ENCODE assay signal across 1 fruit fly cellular context in the genomic region with DNA sequence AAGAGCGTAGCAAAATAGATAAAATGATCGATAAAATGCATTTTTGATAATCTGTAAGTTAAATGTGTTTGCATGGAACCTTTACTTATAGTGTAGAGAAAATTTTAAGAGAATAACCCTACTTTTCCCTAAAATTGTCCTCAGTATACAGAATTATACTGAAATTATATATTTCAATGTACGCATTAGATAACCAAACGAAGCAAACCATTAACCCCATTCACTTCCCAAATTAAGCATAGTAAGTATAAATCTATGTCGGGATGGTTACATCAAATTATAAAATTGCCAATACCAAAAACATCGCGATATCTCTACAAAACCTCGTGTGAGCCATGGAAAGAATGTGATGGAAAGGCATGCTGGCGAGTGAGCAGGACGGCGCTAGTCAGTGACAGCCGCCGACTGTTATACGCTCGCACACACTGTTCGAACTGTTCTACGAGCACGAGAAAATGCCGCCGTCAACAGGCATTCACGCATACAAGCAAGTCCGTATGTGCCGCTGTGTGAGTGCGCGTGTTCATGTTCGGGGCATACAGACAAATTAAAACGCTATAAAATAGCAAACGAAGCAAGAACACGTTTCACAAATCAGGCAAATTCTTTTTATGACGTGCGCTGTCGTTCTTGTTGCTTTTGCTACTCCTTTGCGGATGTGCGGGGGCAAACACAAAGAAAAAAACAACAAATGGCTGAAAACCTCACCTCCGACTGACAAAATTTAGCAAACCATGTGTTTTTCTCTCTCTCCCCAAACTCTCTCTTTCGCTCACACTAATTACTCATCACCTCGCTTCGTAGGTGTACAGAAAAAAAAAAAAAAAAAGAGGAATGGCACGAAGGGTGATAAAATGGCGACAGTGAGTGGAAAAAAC.
TF ChIP-seq lines count a peak whose summit lies in the region.

No protein-coding gene starts in this region.

TF ChIP-seq in whole organism, embryonic, 481 proteins besides CTCF, POLR2A, EP300 and RAD21 (continued from another document and continues in another):
- TF ChIP-seq Drgx (GFP tag; IDR thresholded peaks at IDR 0.05; lab: Robert Waterston, UW): no peak
- TF ChIP-seq Eip74EF (GFP tag; optimal IDR thresholded peaks at IDR 0.05; lab: Kevin White, UChicago): no peak
- no peak for TF ChIP-seq CG13775 (GFP tag; optimal IDR thresholded peaks at IDR 0.05; lab: Kevin White, UChicago)
- no peak for TF ChIP-seq CG15696 (tag; optimal IDR thresholded peaks at IDR 0.05; lab: Kevin White, UChicago)
- no peak for TF ChIP-seq CG1233 (GFP tag; optimal IDR thresholded peaks at IDR 0.05; lab: Kevin White, UChicago)
- TF ChIP-seq HLHmδ (GFP tag; optimal IDR thresholded peaks at IDR 0.05; lab: Kevin White, UChicago): peak; percentile 55
- no peak for TF ChIP-seq CG2129 (GFP tag; IDR thresholded peaks at IDR 0.05; lab: Robert Waterston, UW; ENCODE audit: partially characterized antibody)
- TF ChIP-seq CG6813 (GFP tag; optimal IDR thresholded peaks at IDR 0.05; lab: Kevin White, UChicago): no peak
- no peak for TF ChIP-seq Myb (GFP tag; optimal IDR thresholded peaks at IDR 0.05; lab: Kevin White, UChicago)
- no peak for TF ChIP-seq sim (GFP tag; IDR thresholded peaks at IDR 0.05; lab: Robert Waterston, UW)
- TF ChIP-seq gsb-n (tag; optimal IDR thresholded peaks at IDR 0.05; lab: Kevin White, UChicago): no peak
- TF ChIP-seq zen2 (GFP tag; IDR thresholded peaks at IDR 0.05; lab: Robert Waterston, UW; ENCODE audit: partially characterized antibody): no peak
- TF ChIP-seq CG30020 (tag; optimal IDR thresholded peaks at IDR 0.05; lab: Kevin White, UChicago): no peak
- TF ChIP-seq nau (GFP tag; optimal IDR thresholded peaks at IDR 0.05; lab: Kevin White, UChicago): no peak
- peak; percentile 40 for TF ChIP-seq zen (tag; optimal IDR thresholded peaks at IDR 0.05; lab: Kevin White, UChicago)
- TF ChIP-seq CG10565 (GFP tag; optimal IDR thresholded peaks at IDR 0.05; lab: Kevin White, UChicago): no peak
- peak; percentile 43 for TF ChIP-seq psq (GFP tag; optimal IDR thresholded peaks at IDR 0.05; lab: Kevin White, UChicago)
- peak; percentile 81 for TF ChIP-seq cwo (GFP tag; optimal IDR thresholded peaks at IDR 0.05; lab: Kevin White, UChicago)
- TF ChIP-seq CG32767 (GFP tag; IDR thresholded peaks at IDR 0.05; lab: Robert Waterston, UW): peak; percentile 92
- TF ChIP-seq az2 (GFP tag; optimal IDR thresholded peaks at IDR 0.05; lab: Kevin White, UChicago): no peak
- TF ChIP-seq tin (GFP tag; optimal IDR thresholded peaks at IDR 0.05; lab: Kevin White, UChicago): no peak
- TF ChIP-seq da (GFP tag; optimal IDR thresholded peaks at IDR 0.05; lab: Kevin White, UChicago): no peak
- TF ChIP-seq lab (GFP tag; optimal IDR thresholded peaks at IDR 0.05; lab: Kevin White, UChicago): peak; percentile 31
- TF ChIP-seq Rfx (GFP tag; IDR thresholded peaks at IDR 0.05; lab: Robert Waterston, UW): peak; percentile 37; the same call in 1 of the 2 replicates
- TF ChIP-seq cg (GFP tag; optimal IDR thresholded peaks at IDR 0.05; lab: Kevin White, UChicago): peak; percentile 94
- TF ChIP-seq CG17328 (GFP tag; IDR thresholded peaks at IDR 0.05; lab: Robert Waterston, UW): no peak
- TF ChIP-seq jumu (GFP tag; optimal IDR thresholded peaks at IDR 0.05; lab: Kevin White, UChicago): no peak
- TF ChIP-seq pnt (GFP tag; optimal IDR thresholded peaks at IDR 0.05; lab: Kevin White, UChicago): no peak
- no peak for TF ChIP-seq NC2β (GFP tag; optimal IDR thresholded peaks at IDR 0.05; lab: Kevin White, UChicago)
- no peak for TF ChIP-seq CG3995 (GFP tag; optimal IDR thresholded peaks at IDR 0.05; lab: Kevin White, UChicago)
- no peak for TF ChIP-seq bcd (GFP tag; optimal IDR thresholded peaks at IDR 0.05; lab: Kevin White, UChicago)
- TF ChIP-seq repo (GFP tag; optimal IDR thresholded peaks at IDR 0.05; lab: Kevin White, UChicago): no peak
- TF ChIP-seq Lim3 (GFP tag; IDR thresholded peaks at IDR 0.05; lab: Robert Waterston, UW): no peak
- no peak for TF ChIP-seq slou (GFP tag; optimal IDR thresholded peaks at IDR 0.05; lab: Kevin White, UChicago)
- no peak for TF ChIP-seq ro (GFP tag; IDR thresholded peaks at IDR 0.05; lab: Robert Waterston, UW)
- TF ChIP-seq CG2120 (GFP tag; optimal IDR thresholded peaks at IDR 0.05; lab: Kevin White, UChicago): no peak
- no peak for TF ChIP-seq Ravus (GFP tag; IDR thresholded peaks at IDR 0.05; lab: Robert Waterston, UW)
- TF ChIP-seq CG17612 (GFP tag; IDR thresholded peaks at IDR 0.05; lab: Robert Waterston, UW): no peak
- TF ChIP-seq sr (GFP tag; IDR thresholded peaks at IDR 0.05; lab: Robert Waterston, UW): no peak
- peak; percentile 9 for TF ChIP-seq CHES-1-like (GFP tag; optimal IDR thresholded peaks at IDR 0.05; lab: Kevin White, UChicago)
- peak; percentile 8 for TF ChIP-seq Hsf (GFP tag; optimal IDR thresholded peaks at IDR 0.05; lab: Kevin White, UChicago)
- no peak for TF ChIP-seq CG4282 (GFP tag; optimal IDR thresholded peaks at IDR 0.05; lab: Kevin White, UChicago)
- TF ChIP-seq CG4328 (GFP tag; optimal IDR thresholded peaks at IDR 0.05; lab: Kevin White, UChicago): no peak
- no peak for TF ChIP-seq CG8944 (GFP tag; optimal IDR thresholded peaks at IDR 0.05; lab: Kevin White, UChicago)
- TF ChIP-seq caup (GFP tag; optimal IDR thresholded peaks at IDR 0.05; lab: Kevin White, UChicago; ENCODE audit: severe bottlenecking): peak; percentile 28
- no peak for TF ChIP-seq wek (GFP tag; optimal IDR thresholded peaks at IDR 0.05; lab: Kevin White, UChicago)
- TF ChIP-seq CG8478 (optimal IDR thresholded peaks at IDR 0.05; lab: Kevin White, UChicago): peak; percentile 54
- peak; percentile 40; the same call in 1 of the 2 replicates for TF ChIP-seq CG13287 (GFP tag; IDR thresholded peaks at IDR 0.05; lab: Robert Waterston, UW; ENCODE audit: partially characterized antibody)
- TF ChIP-seq CG17359 (tag; optimal IDR thresholded peaks at IDR 0.05; lab: Kevin White, UChicago): peak; percentile 65
- peak; percentile 76; the same call in 1 of the 4 replicates for TF ChIP-seq chinmo (GFP tag; IDR thresholded peaks at IDR 0.05; lab: Robert Waterston, UW; ENCODE audit: partially characterized antibody)
- peak; percentile 39; the same call in 1 of the 2 replicates for TF ChIP-seq unc-4 (GFP tag; IDR thresholded peaks at IDR 0.05; lab: Robert Waterston, UW; ENCODE audit: partially characterized antibody)
- no peak for TF ChIP-seq Bdp1 (GFP tag; optimal IDR thresholded peaks at IDR 0.05; lab: Kevin White, UChicago)
- no peak for TF ChIP-seq Mes4 (GFP tag; optimal IDR thresholded peaks at IDR 0.05; lab: Kevin White, UChicago)
- TF ChIP-seq CG12942 (GFP tag; optimal IDR thresholded peaks at IDR 0.05; lab: Kevin White, UChicago): no peak
- TF ChIP-seq CG11504 (tag; optimal IDR thresholded peaks at IDR 0.05; lab: Kevin White, UChicago): no peak
- no peak for TF ChIP-seq CG17385 (GFP tag; optimal IDR thresholded peaks at IDR 0.05; lab: Kevin White, UChicago)
- no peak for TF ChIP-seq MESR4 (GFP tag; optimal IDR thresholded peaks at IDR 0.05; lab: Kevin White, UChicago)
- peak; percentile 0 for TF ChIP-seq ftz-f1 (GFP tag; optimal IDR thresholded peaks at IDR 0.05; lab: Kevin White, UChicago)
- no peak for TF ChIP-seq ATbp (GFP tag; optimal IDR thresholded peaks at IDR 0.05; lab: Kevin White, UChicago)
- TF ChIP-seq sc (optimal IDR thresholded peaks at IDR 0.05; lab: Kevin White, UChicago): no peak
- TF ChIP-seq sc (GFP tag; optimal IDR thresholded peaks at IDR 0.05; lab: Kevin White, UChicago): no peak
- TF ChIP-seq Sox102F (GFP tag; optimal IDR thresholded peaks at IDR 0.05; lab: Kevin White, UChicago): no peak
- no peak for TF ChIP-seq CG17568 (GFP tag; optimal IDR thresholded peaks at IDR 0.05; lab: Kevin White, UChicago)
- TF ChIP-seq CG2712 (tag; optimal IDR thresholded peaks at IDR 0.05; lab: Kevin White, UChicago): no peak
- no peak for TF ChIP-seq CG31388 (GFP tag; optimal IDR thresholded peaks at IDR 0.05; lab: Kevin White, UChicago)
- TF ChIP-seq CG7372 (GFP tag; IDR thresholded peaks at IDR 0.05; lab: Robert Waterston, UW): no peak
- TF ChIP-seq CG11723 (GFP tag; optimal IDR thresholded peaks at IDR 0.05; lab: Kevin White, UChicago): no peak
- TF ChIP-seq schlank (tag; optimal IDR thresholded peaks at IDR 0.05; lab: Kevin White, UChicago): no peak
- no peak for TF ChIP-seq CG18262 (tag; optimal IDR thresholded peaks at IDR 0.05; lab: Kevin White, UChicago)
- TF ChIP-seq CG18599 (GFP tag; optimal IDR thresholded peaks at IDR 0.05; lab: Kevin White, UChicago): peak; percentile 59
- TF ChIP-seq abd-A (tag; optimal IDR thresholded peaks at IDR 0.05; lab: Kevin White, UChicago): peak; percentile 97
- no peak; the same call in 2 of the 3 replicates for TF ChIP-seq CG16813 (GFP tag; IDR thresholded peaks at IDR 0.05; lab: Robert Waterston, UW; ENCODE audit: partially characterized antibody)
- TF ChIP-seq toy (GFP tag; IDR thresholded peaks at IDR 0.05; lab: Robert Waterston, UW): no peak
- no peak for TF ChIP-seq grn (GFP tag; optimal IDR thresholded peaks at IDR 0.05; lab: Kevin White, UChicago)
- TF ChIP-seq CG3847 (GFP tag; IDR thresholded peaks at IDR 0.05; lab: Robert Waterston, UW): no peak
- TF ChIP-seq p53 (GFP tag; optimal IDR thresholded peaks at IDR 0.05; lab: Kevin White, UChicago): no peak
- TF ChIP-seq CG12659 (GFP tag; optimal IDR thresholded peaks at IDR 0.05; lab: Kevin White, UChicago): no peak
- TF ChIP-seq Gsc (GFP tag; IDR thresholded peaks at IDR 0.05; lab: Robert Waterston, UW): no peak
- no peak for TF ChIP-seq sna (GFP tag; IDR thresholded peaks at IDR 0.05; lab: Robert Waterston, UW; ENCODE audit: partially characterized antibody)
- no peak for TF ChIP-seq H2.0 (GFP tag; IDR thresholded peaks at IDR 0.05; lab: Robert Waterston, UW)
- TF ChIP-seq GATAe (GFP tag; conservative IDR thresholded peaks at IDR 0.05; lab: Robert Waterston, UW): no peak
- no peak for TF ChIP-seq CG10267 (tag; optimal IDR thresholded peaks at IDR 0.05; lab: Kevin White, UChicago)
- TF ChIP-seq mirr (GFP tag; optimal IDR thresholded peaks at IDR 0.05; lab: Kevin White, UChicago): peak; percentile 80
- no peak for TF ChIP-seq Xbp1 (GFP tag; optimal IDR thresholded peaks at IDR 0.05; lab: Kevin White, UChicago)
- TF ChIP-seq Atf3 (GFP tag; optimal IDR thresholded peaks at IDR 0.05; lab: Kevin White, UChicago): no peak
- no peak for TF ChIP-seq ind (GFP tag; optimal IDR thresholded peaks at IDR 0.05; lab: Kevin White, UChicago)
- TF ChIP-seq so (GFP tag; IDR thresholded peaks at IDR 0.05; lab: Robert Waterston, UW): 0 out of 3 replicates have a peak, but pooled peaks have one; percentile 29
- no peak for TF ChIP-seq CG10979 (tag; optimal IDR thresholded peaks at IDR 0.05; lab: Kevin White, UChicago)
- TF ChIP-seq CG12769 (tag; optimal IDR thresholded peaks at IDR 0.05; lab: Kevin White, UChicago): peak; percentile 55
- TF ChIP-seq croc (GFP tag; conservative IDR thresholded peaks at IDR 0.05; lab: Robert Waterston, UW): no peak
- TF ChIP-seq CG15073 (GFP tag; optimal IDR thresholded peaks at IDR 0.05; lab: Kevin White, UChicago): no peak
- no peak for TF ChIP-seq CkIIα-i1 (GFP tag; IDR thresholded peaks at IDR 0.05; lab: Robert Waterston, UW)
- no peak for TF ChIP-seq jigr1 (GFP tag; IDR thresholded peaks at IDR 0.05; lab: Robert Waterston, UW)
- peak; percentile 81 for TF ChIP-seq HmgZ (tag; optimal IDR thresholded peaks at IDR 0.05; lab: Kevin White, UChicago)
- TF ChIP-seq nom (GFP tag; optimal IDR thresholded peaks at IDR 0.05; lab: Kevin White, UChicago): peak; percentile 42
- TF ChIP-seq chif (GFP tag; optimal IDR thresholded peaks at IDR 0.05; lab: Kevin White, UChicago): no peak
- TF ChIP-seq CG11560 (tag; IDR thresholded peaks at IDR 0.05; lab: Robert Waterston, UW): no peak
- TF ChIP-seq CG4820 (GFP tag; optimal IDR thresholded peaks at IDR 0.05; lab: Kevin White, UChicago): peak; percentile 26
- peak; percentile 98 for TF ChIP-seq sd (tag; optimal IDR thresholded peaks at IDR 0.05; lab: Kevin White, UChicago)
- peak; percentile 47 for TF ChIP-seq lilli (GFP tag; optimal IDR thresholded peaks at IDR 0.05; lab: Kevin White, UChicago)
- TF ChIP-seq CG8359 (GFP tag; optimal IDR thresholded peaks at IDR 0.05; lab: Kevin White, UChicago; ENCODE audit: borderline replicate concordance): no peak
- no peak for TF ChIP-seq CG8388 (GFP tag; optimal IDR thresholded peaks at IDR 0.05; lab: Kevin White, UChicago)
- peak; percentile 94 for TF ChIP-seq CG10321 (GFP tag; IDR thresholded peaks at IDR 0.05; lab: Robert Waterston, UW)
- TF ChIP-seq nerfin-1 (tag; optimal IDR thresholded peaks at IDR 0.05; lab: Kevin White, UChicago): peak; percentile 78
- no peak for TF ChIP-seq mam (GFP tag; optimal IDR thresholded peaks at IDR 0.05; lab: Kevin White, UChicago)
- peak; percentile 49 for TF ChIP-seq BEAF-32 (GFP tag; optimal IDR thresholded peaks at IDR 0.05; lab: Kevin White, UChicago)
- TF ChIP-seq gem (tag; optimal IDR thresholded peaks at IDR 0.05; lab: Kevin White, UChicago): peak; percentile 30
- no peak for TF ChIP-seq ewg (GFP tag; optimal IDR thresholded peaks at IDR 0.05; lab: Kevin White, UChicago)
- TF ChIP-seq bsh (GFP tag; optimal IDR thresholded peaks at IDR 0.05; lab: Kevin White, UChicago): no peak
- TF ChIP-seq yki (optimal IDR thresholded peaks at IDR 0.05; lab: Kevin White, UChicago): no peak
- TF ChIP-seq CG7839 (tag; optimal IDR thresholded peaks at IDR 0.05; lab: Kevin White, UChicago): no peak
- TF ChIP-seq CG3065 (GFP tag; optimal IDR thresholded peaks at IDR 0.05; lab: Kevin White, UChicago): no peak
- peak; percentile 74 for TF ChIP-seq CG1832 (GFP tag; optimal IDR thresholded peaks at IDR 0.05; lab: Kevin White, UChicago)
- TF ChIP-seq slbo (GFP tag; IDR thresholded peaks at IDR 0.05; lab: Robert Waterston, UW): peak; percentile 26; the same call in 1 of the 2 replicates
- TF ChIP-seq sqz (GFP tag; optimal IDR thresholded peaks at IDR 0.05; lab: Kevin White, UChicago): peak; percentile 94
- TF ChIP-seq CG14014 (GFP tag; IDR thresholded peaks at IDR 0.05; lab: Robert Waterston, UW): no peak
- no peak for TF ChIP-seq CG14860 (GFP tag; IDR thresholded peaks at IDR 0.05; lab: Robert Waterston, UW; ENCODE audit: partially characterized antibody)
- no peak for TF ChIP-seq CG18764 (GFP tag; optimal IDR thresholded peaks at IDR 0.05; lab: Kevin White, UChicago)
- TF ChIP-seq CG17186 (GFP tag; optimal IDR thresholded peaks at IDR 0.05; lab: Kevin White, UChicago): no peak
- TF ChIP-seq wor (GFP tag; IDR thresholded peaks at IDR 0.05; lab: Robert Waterston, UW): no peak
- TF ChIP-seq Meics (GFP tag; optimal IDR thresholded peaks at IDR 0.05; lab: Kevin White, UChicago): peak; percentile 4
- TF ChIP-seq CG8290 (GFP tag; optimal IDR thresholded peaks at IDR 0.05; lab: Kevin White, UChicago): no peak
- peak in 1 of 2 experiments; percentile 73 for TF ChIP-seq CG8290 (tag; optimal IDR thresholded peaks at IDR 0.05; lab: Kevin White, UChicago)
- no peak for TF ChIP-seq BtbVII (GFP tag; optimal IDR thresholded peaks at IDR 0.05; lab: Kevin White, UChicago)
